Worm (Caenorhabditis elegans): ENCODE data around the gene chst-1.

The chst-1 gene

ce11 chrII:8135953-8136352 lies 29.2 kb upstream of the chst-1 start:
- TF ChIP-seq ceh-30 (tag; optimal IDR thresholded peaks at IDR 0.05): no peak
- no peak for TF ChIP-seq nfya-1 (tag; optimal IDR thresholded peaks at IDR 0.05)
- TF ChIP-seq unc-55 (GFP tag; optimal IDR thresholded peaks at IDR 0.05): no peak
- TF ChIP-seq pat-9 (tag; optimal IDR thresholded peaks at IDR 0.05): no peak
- TF ChIP-seq mec-3 (tag; optimal IDR thresholded peaks at IDR 0.05; ENCODE audit: borderline replicate concordance): no peak
- no peak for TF ChIP-seq pqm-1 (tag; optimal IDR thresholded peaks at IDR 0.05)
- no peak for TF ChIP-seq ahr-1 (tag; optimal IDR thresholded peaks at IDR 0.05)
- TF ChIP-seq rnt-1 (tag; optimal IDR thresholded peaks at IDR 0.05): no peak
- TF ChIP-seq gmeb-2 (tag; optimal IDR thresholded peaks at IDR 0.05): no peak
- TF ChIP-seq lim-6 (tag; optimal IDR thresholded peaks at IDR 0.05): no peak
- TF ChIP-seq ceh-31 (tag; optimal IDR thresholded peaks at IDR 0.05): no peak

ce11 chrII:8131413-8131966 lies 24.7 kb upstream of the chst-1 start:
- no peak for TF ChIP-seq ceh-22 (tag; optimal IDR thresholded peaks at IDR 0.05)
- peak; percentile 5 for TF ChIP-seq ceh-18 (tag; optimal IDR thresholded peaks at IDR 0.05)
- peak; percentile 3 for TF ChIP-seq fkh-6 (tag; optimal IDR thresholded peaks at IDR 0.05)
- peak; percentile 43 for TF ChIP-seq elt-4 (tag; optimal IDR thresholded peaks at IDR 0.05)
- peak; percentile 16 for TF ChIP-seq nfya-1 (tag; optimal IDR thresholded peaks at IDR 0.05)
- TF ChIP-seq che-1 (tag; optimal IDR thresholded peaks at IDR 0.05): no peak
- peak; percentile 35 for TF ChIP-seq ceh-6 (GFP tag; optimal IDR thresholded peaks at IDR 0.05)
- TF ChIP-seq ceh-34 (tag; optimal IDR thresholded peaks at IDR 0.05): no peak
- TF ChIP-seq unc-42 (tag; optimal IDR thresholded peaks at IDR 0.05): peak; percentile 8

- no peak for TF ChIP-seq dve-1 (tag; optimal IDR thresholded peaks at IDR 0.05)
- peak; percentile 4 for TF ChIP-seq ref-2 (tag; optimal IDR thresholded peaks at IDR 0.05)
Observed at ce11 chrII:8130792-8131191, 24.0 kb upstream of the chst-1 start.

ce11 chrII:8129495-8130010 lies 22.8 kb upstream of the chst-1 start, which contains the start of gene ulp-4:
ulp-4 (plus strand) TSS chrII:8129960.
- TF ChIP-seq pros-1 (tag; optimal IDR thresholded peaks at IDR 0.05) (no peak), ceh-30 (tag; optimal IDR thresholded peaks at IDR 0.05) (no peak), K02D7.2 (tag; optimal IDR thresholded peaks at IDR 0.05) (no peak), nhr-232 (tag; optimal IDR thresholded peaks at IDR 0.05) (no peak), hlh-13 (GFP tag; optimal IDR thresholded peaks at IDR 0.05) (no peak), unc-3 (GFP tag; conservative IDR thresholded peaks at IDR 0.05) (no peak), unc-3 (tag; optimal IDR thresholded peaks at IDR 0.05) (no peak), ceh-34 (tag; optimal IDR thresholded peaks at IDR 0.05) (no peak), ceh-18 (tag; optimal IDR thresholded peaks at IDR 0.05) (no peak), ceh-22 (tag; optimal IDR thresholded peaks at IDR 0.05) (no peak), gmeb-2 (tag; optimal IDR thresholded peaks at IDR 0.05) (no peak), unc-42 (tag; optimal IDR thresholded peaks at IDR 0.05) (no peak), ztf-16 (tag; optimal IDR thresholded peaks at IDR 0.05) (no peak), hlh-30 (tag; optimal IDR thresholded peaks at IDR 0.05; ENCODE audit: insufficient read depth) (no peak), nhr-11 (tag; optimal IDR thresholded peaks at IDR 0.05) (no peak)

- TF ChIP-seq C08G9.2 (tag; optimal IDR thresholded peaks at IDR 0.05): no peak
- TF ChIP-seq ceh-19 (GFP tag; optimal IDR thresholded peaks at IDR 0.05): no peak
- TF ChIP-seq C38D4.7 (GFP tag; optimal IDR thresholded peaks at IDR 0.05): no peak
- TF ChIP-seq ceh-22 (tag; optimal IDR thresholded peaks at IDR 0.05): no peak
- TF ChIP-seq pqm-1 (tag; optimal IDR thresholded peaks at IDR 0.05): no peak
- no peak for TF ChIP-seq ceh-24 (tag; optimal IDR thresholded peaks at IDR 0.05)
- TF ChIP-seq ets-4 (tag; optimal IDR thresholded peaks at IDR 0.05): no peak
- no peak for TF ChIP-seq ahr-1 (tag; optimal IDR thresholded peaks at IDR 0.05)
- no peak for TF ChIP-seq pha-2 (tag; optimal IDR thresholded peaks at IDR 0.05)
- no peak for TF ChIP-seq unc-55 (GFP tag; optimal IDR thresholded peaks at IDR 0.05)
- no peak for TF ChIP-seq hlh-30 (tag; optimal IDR thresholded peaks at IDR 0.05; ENCODE audit: insufficient read depth)
- TF ChIP-seq fax-1 (tag; optimal IDR thresholded peaks at IDR 0.05): no peak
- TF ChIP-seq dve-1 (tag; optimal IDR thresholded peaks at IDR 0.05): no peak
- no peak for TF ChIP-seq unc-3 (GFP tag; conservative IDR thresholded peaks at IDR 0.05)
- no peak for TF ChIP-seq unc-3 (tag; optimal IDR thresholded peaks at IDR 0.05)
- TF ChIP-seq ceh-48 (tag; optimal IDR thresholded peaks at IDR 0.05): no peak
- TF ChIP-seq unc-42 (tag; optimal IDR thresholded peaks at IDR 0.05): no peak
- TF ChIP-seq hlh-13 (GFP tag; optimal IDR thresholded peaks at IDR 0.05): no peak
Observed at ce11 chrII:8129040-8129387, 22.2 kb upstream of the chst-1 start.

Data from whole organism, late embryonic.